Fruit fly (Drosophila melanogaster) whole organism, embryonic: ENCODE results near the gene CG10804.

ENCODE experiments used
- Blimp-1 ChIP-seq: fragments of 200-800 bp; sonication (Bioruptor generic); optimal IDR thresholded peaks from 3 replicates; lab custom pipeline; 2018; ENCODE audit warnings: missing biosample characterization, missing genetic modification characterization, mild to moderate bottlenecking, moderate library complexity, missing genetic modification reagents
- CG10543 ChIP-seq: fragments of 200-800 bp; sonication (Bioruptor generic); optimal IDR thresholded peaks from 3 replicates; lab custom pipeline; 2017; ENCODE audit warnings: missing biosample characterization, mild to moderate bottlenecking, missing genetic modification characterization, moderate library complexity
- CG11504 ChIP-seq: fragments of 200-800 bp; sonication (Bioruptor generic); optimal IDR thresholded peaks from 3 replicates; lab custom pipeline; 2019; ENCODE audit warnings: missing biosample characterization, mild to moderate bottlenecking, missing genetic modification characterization, moderate library complexity
- CG11723 ChIP-seq: fragments of 200-800 bp; sonication (Bioruptor generic); optimal IDR thresholded peaks from 2 replicates; lab custom pipeline; 2017; ENCODE audit warnings: missing biosample characterization, mild to moderate bottlenecking, missing genetic modification characterization
- CG12769 ChIP-seq: fragments of 200-800 bp; sonication (Bioruptor generic); optimal IDR thresholded peaks from 2 replicates; lab custom pipeline; 2019; ENCODE audit warnings: missing biosample characterization, mild to moderate bottlenecking, missing genetic modification characterization, moderate library complexity
- CG12942 ChIP-seq: fragments of 200-800 bp; sonication (Bioruptor generic); optimal IDR thresholded peaks from 3 replicates; lab custom pipeline; 2016; ENCODE audit warnings: missing biosample characterization, missing genetic modification characterization
- CG14667 ChIP-seq: fragments of 200-800 bp; sonication (Bioruptor generic); IDR thresholded peaks from 2 replicates; pipeline ENCODE4 v1.3.6; 2022; ENCODE audit warnings: missing biosample characterization, missing genetic modification characterization
- CG17829 ChIP-seq: fragments of 200-800 bp; optimal IDR thresholded peaks from 2 replicates; lab custom pipeline; 2019; ENCODE audit warnings: missing biosample characterization, mild to moderate bottlenecking, missing genetic modification characterization, moderate library complexity
- CG2678 ChIP-seq: fragments of 200-800 bp; sonication (Bioruptor generic); optimal IDR thresholded peaks from 3 replicates; lab custom pipeline; 2019; ENCODE audit warnings: missing biosample characterization, mild to moderate bottlenecking, missing genetic modification characterization, moderate library complexity
- CG30403 ChIP-seq: fragments of 200-800 bp; sonication (Bioruptor generic); optimal IDR thresholded peaks from 3 replicates; lab custom pipeline; 2016; ENCODE audit warnings: missing biosample characterization, missing genetic modification characterization
- CG34376 ChIP-seq: fragments of 200-800 bp; sonication (Bioruptor generic); optimal IDR thresholded peaks from 2 replicates; lab custom pipeline; 2018; ENCODE audit warnings: missing biosample characterization, mild to moderate bottlenecking, missing genetic modification characterization
- CG6272 ChIP-seq: fragments of 200-800 bp; sonication (Bioruptor generic); IDR thresholded peaks from 2 replicates; pipeline ENCODE4 v1.3.6; 2022; ENCODE audit warnings: missing biosample characterization, missing genetic modification characterization
- CG7987 ChIP-seq: fragments of 200-800 bp; sonication (Bioruptor generic); optimal IDR thresholded peaks from 2 replicates; lab custom pipeline; 2018; ENCODE audit warnings: missing biosample characterization, mild to moderate bottlenecking, missing genetic modification characterization, moderate library complexity
- CG8290 ChIP-seq, 3 experiments: fragments of 200-800 bp; sonication (Bioruptor generic); optimal IDR thresholded peaks; 2 replicates each; lab custom pipeline; 2016 to 2019; ENCODE audit warnings: missing biosample characterization in 3 of 3, missing genetic modification characterization in 3 of 3, mild to moderate bottlenecking in 2 of 3, moderate library complexity in 1 of 3
- D19B ChIP-seq: fragments of 200-800 bp; sonication (Bioruptor generic); optimal IDR thresholded peaks from 2 replicates; lab custom pipeline; 2017; ENCODE audit warnings: missing biosample characterization, mild to moderate bottlenecking, missing genetic modification characterization
- Dbx ChIP-seq: fragments of 200-800 bp; sonication (Bioruptor generic); IDR thresholded peaks from 3 replicates; pipeline ENCODE4 v1.3.6; 2022; ENCODE audit warnings: missing biosample characterization, missing genetic modification characterization
- Deaf1 ChIP-seq: fragments of 200-800 bp; optimal IDR thresholded peaks from 3 replicates; lab custom pipeline; 2019; ENCODE audit warnings: missing biosample characterization, mild to moderate bottlenecking, missing genetic modification characterization, moderate library complexity
- E2f2 ChIP-seq: fragments of 200-800 bp; sonication (Bioruptor generic); IDR thresholded peaks from 2 replicates; pipeline ENCODE4 v1.3.6; 2022; ENCODE audit warnings: missing biosample characterization, missing genetic modification characterization
- Ets65A ChIP-seq: fragments of 200-800 bp; sonication (Bioruptor generic); peaks from one replicate; lab custom pipeline; 2016; ENCODE audit warnings: missing biosample characterization, missing genetic modification characterization
- Hmr ChIP-seq: fragments of 200-800 bp; sonication (Bioruptor generic); optimal IDR thresholded peaks from 3 replicates; lab custom pipeline; 2017; ENCODE audit warnings: mild to moderate bottlenecking, missing biosample characterization, missing genetic modification reagents, missing genetic modification characterization
- Med ChIP-seq: fragments of 200-800 bp; sonication (Bioruptor generic); peaks from one replicate; lab custom pipeline; 2016; ENCODE audit warnings: missing biosample characterization, missing genetic modification characterization, mild to moderate bottlenecking, inconsistent platforms, moderate library complexity
- Meics ChIP-seq: fragments of 200-800 bp; sonication (Bioruptor generic); optimal IDR thresholded peaks from 2 replicates; lab custom pipeline; 2017; ENCODE audit warnings: missing biosample characterization, mild to moderate bottlenecking, missing genetic modification characterization
- NC2α ChIP-seq: fragments of 200-800 bp; sonication (Bioruptor generic); optimal IDR thresholded peaks from 2 replicates; lab custom pipeline; 2016; ENCODE audit warnings: missing biosample characterization, missing genetic modification characterization
- Pdp1 ChIP-seq, 2 experiments: fragments of 200-800 bp; sonication (Bioruptor generic); optimal IDR thresholded peaks; 3 replicates each; lab custom pipeline; 2016; ENCODE audit warnings: missing biosample characterization in 2 of 2, missing genetic modification characterization in 2 of 2, mild to moderate bottlenecking in 1 of 2, moderate library complexity in 1 of 2
- bcd ChIP-seq: fragments of 200-800 bp; sonication (Bioruptor generic); optimal IDR thresholded peaks from 2 replicates; lab custom pipeline; 2017; ENCODE audit warnings: missing biosample characterization, mild to moderate bottlenecking, missing genetic modification characterization
- cg ChIP-seq: fragments of 200-800 bp; sonication (Bioruptor generic); optimal IDR thresholded peaks from 3 replicates; lab custom pipeline; 2019; ENCODE audit warnings: missing biosample characterization, mild to moderate bottlenecking, missing genetic modification characterization, moderate library complexity
- chinmo ChIP-seq: fragments of 200-800 bp; sonication (Bioruptor generic); IDR thresholded peaks from 4 replicates; pipeline ENCODE4 v1.3.6; 2022; ENCODE audit warnings: missing biosample characterization, missing genetic modification characterization; ENCODE audit not compliant: partially characterized antibody
- crol ChIP-seq: fragments of 200-800 bp; sonication (Bioruptor generic); IDR thresholded peaks from 2 replicates; pipeline ENCODE4 v1.3.6; 2022; ENCODE audit warnings: missing biosample characterization, missing genetic modification characterization
- crp ChIP-seq, 2 experiments: fragments of 200-800 bp; sonication (Bioruptor generic); optimal IDR thresholded peaks; 2 replicates in 1 of 2; 3 replicates in 1 of 2; lab custom pipeline; 2017; ENCODE audit warnings: missing biosample characterization in 2 of 2, missing genetic modification characterization in 2 of 2, mild to moderate bottlenecking in 1 of 2, moderate library complexity in 1 of 2
- cwo ChIP-seq: fragments of 200-800 bp; sonication (Bioruptor generic); optimal IDR thresholded peaks from 3 replicates; lab custom pipeline; 2017; ENCODE audit warnings: missing biosample characterization, missing genetic modification characterization, mild to moderate bottlenecking, moderate library complexity, missing genetic modification reagents
- dysf ChIP-seq: fragments of 200-800 bp; sonication (Bioruptor generic); IDR thresholded peaks from 3 replicates; pipeline ENCODE4 v1.3.6; 2022; ENCODE audit warnings: missing biosample characterization, missing genetic modification characterization
- exex ChIP-seq: fragments of 200-800 bp; sonication (Bioruptor generic); optimal IDR thresholded peaks from 4 replicates; lab custom pipeline; 2018; ENCODE audit warnings: missing biosample characterization, mild to moderate bottlenecking, missing genetic modification characterization, moderate library complexity
- fd3F ChIP-seq: fragments of 200-800 bp; sonication (Bioruptor generic); optimal IDR thresholded peaks from 2 replicates; lab custom pipeline; 2018; ENCODE audit warnings: missing biosample characterization, mild to moderate bottlenecking, missing genetic modification characterization, moderate library complexity
- gem ChIP-seq: fragments of 200-800 bp; sonication (Bioruptor generic); optimal IDR thresholded peaks from 2 replicates; lab custom pipeline; 2019; ENCODE audit warnings: missing biosample characterization, mild to moderate bottlenecking, missing genetic modification characterization, moderate library complexity
- grau ChIP-seq: fragments of 200-800 bp; optimal IDR thresholded peaks from 3 replicates; lab custom pipeline; 2019; ENCODE audit warnings: missing biosample characterization, mild to moderate bottlenecking, missing genetic modification characterization, moderate library complexity
- grn ChIP-seq: fragments of 200-800 bp; sonication (Bioruptor generic); optimal IDR thresholded peaks from 3 replicates; lab custom pipeline; 2017; ENCODE audit warnings: missing biosample characterization, missing genetic modification characterization
- mirr ChIP-seq: fragments of 200-800 bp; sonication (Bioruptor generic); optimal IDR thresholded peaks from 3 replicates; lab custom pipeline; 2018; ENCODE audit warnings: missing biosample characterization, mild to moderate bottlenecking, missing genetic modification characterization
- row ChIP-seq: fragments of 200-800 bp; sonication (Bioruptor generic); IDR thresholded peaks from 3 replicates; pipeline ENCODE4 v1.3.6; 2022; ENCODE audit warnings: missing biosample characterization, missing genetic modification characterization
- sd ChIP-seq: fragments of 200-800 bp; sonication (Bioruptor generic); optimal IDR thresholded peaks from 3 replicates; lab custom pipeline; 2018; ENCODE audit warnings: missing biosample characterization, mild to moderate bottlenecking, missing genetic modification characterization, moderate library complexity
- sens ChIP-seq: fragments of 200-800 bp; sonication (Bioruptor generic); peaks from one replicate; lab custom pipeline; 2016; ENCODE audit warnings: missing biosample characterization, missing genetic modification characterization
- slbo ChIP-seq: fragments of 200-800 bp; sonication (Bioruptor generic); IDR thresholded peaks from 2 replicates; pipeline ENCODE4 v1.3.6; 2022; ENCODE audit warnings: missing biosample characterization, missing genetic modification characterization
- sr ChIP-seq: fragments of 200-800 bp; sonication (Bioruptor generic); IDR thresholded peaks from 3 replicates; pipeline ENCODE4 v1.3.6; 2022; ENCODE audit warnings: missing biosample characterization, missing genetic modification characterization
- stwl ChIP-seq: fragments of 200-800 bp; sonication (Bioruptor generic); optimal IDR thresholded peaks from 3 replicates; lab custom pipeline; 2018; ENCODE audit warnings: missing biosample characterization, mild to moderate bottlenecking, missing genetic modification characterization, moderate library complexity
- sug ChIP-seq: fragments of 200-800 bp; optimal IDR thresholded peaks from 2 replicates; lab custom pipeline; 2019; ENCODE audit warnings: missing biosample characterization, mild to moderate bottlenecking, missing genetic modification characterization, moderate library complexity
- unc-4 ChIP-seq: fragments of 200-800 bp; sonication (Bioruptor generic); IDR thresholded peaks from 2 replicates; pipeline ENCODE4 v1.3.6; 2022; ENCODE audit warnings: missing biosample characterization, missing genetic modification characterization; ENCODE audit not compliant: partially characterized antibody
- zfh1 ChIP-seq: fragments of 200-800 bp; sonication (Bioruptor generic); IDR thresholded peaks from 3 replicates; pipeline ENCODE4 v1.3.6; 2022; ENCODE audit warnings: missing biosample characterization, missing genetic modification characterization

CG10804 gene

DNA sequence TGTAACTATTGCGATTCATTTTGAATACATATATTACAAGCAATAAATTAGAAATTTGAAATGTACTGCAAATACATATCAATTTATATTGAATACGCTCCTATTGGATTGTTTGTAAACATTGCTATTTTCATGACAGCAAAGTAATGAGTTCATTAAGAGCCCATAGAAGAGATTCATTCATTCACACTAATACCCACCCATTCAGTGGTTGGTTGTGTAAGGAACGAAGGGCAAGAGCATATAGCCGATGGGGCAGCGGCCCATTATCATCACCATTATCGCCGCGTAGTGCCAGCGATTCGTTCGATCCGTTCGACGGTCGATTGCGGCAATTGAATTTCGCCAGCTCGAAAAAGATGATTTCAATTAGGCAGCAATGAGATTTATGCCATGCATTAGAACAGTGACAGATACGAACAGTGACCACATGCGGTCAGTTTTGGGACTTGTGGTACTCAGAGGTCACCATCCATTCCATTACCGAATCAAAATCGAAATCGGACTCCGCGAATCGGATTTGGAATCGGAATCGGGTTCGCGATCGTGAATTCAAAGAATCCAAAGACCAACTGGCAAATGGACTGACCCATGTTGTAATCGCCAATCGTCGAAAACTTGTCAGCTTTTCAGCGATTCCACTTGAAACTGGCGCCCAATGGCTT lies 39.4 kb downstream of the CG10804 start:
- peak; percentile 20 for TF ChIP-seq mirr
- TF ChIP-seq D19B (GFP tag; lab: Kevin White, UChicago) = peak; percentile 28
- TF ChIP-seq Deaf1 = peak; percentile 6
- TF ChIP-seq Med = peak; percentile 25
- TF ChIP-seq row (GFP tag; lab: Robert Waterston, UW) = 0 out of 3 replicates have a peak, but pooled peaks have one; percentile 25
- TF ChIP-seq grn (GFP tag; lab: Kevin White, UChicago) = peak; percentile 10
- no peak for TF ChIP-seq Meics (GFP tag; lab: Kevin White, UChicago)
- TF ChIP-seq grau (tag; lab: Kevin White, UChicago) = peak; percentile 20
- peak; percentile 49 for TF ChIP-seq slbo (GFP tag; lab: Robert Waterston, UW)
- no peak for TF ChIP-seq stwl
- peak; percentile 41 for TF ChIP-seq CG10543 (GFP tag; lab: Kevin White, UChicago)
- TF ChIP-seq CG34376 (GFP tag; lab: Kevin White, UChicago) = peak; percentile 74
- peak; percentile 42 for TF ChIP-seq exex
- TF ChIP-seq CG8290 (GFP tag; optimal IDR thresholded peaks at IDR 0.05; lab: Kevin White, UChicago) = no peak
- TF ChIP-seq CG8290 (tag; optimal IDR thresholded peaks at IDR 0.05; lab: Kevin White, UChicago) = peak in 1 of 2 experiments; percentile 5
- TF ChIP-seq sens = peak; percentile 6
- TF ChIP-seq CG7987 (GFP tag; lab: Kevin White, UChicago) = peak; percentile 30
- peak; percentile 69 for TF ChIP-seq sug
- TF ChIP-seq Pdp1 (GFP tag; optimal IDR thresholded peaks at IDR 0.05; lab: Kevin White, UChicago) = peak in 1 of 2 experiments; percentile 92
- TF ChIP-seq CG11504 (tag; lab: Kevin White, UChicago) = peak; percentile 11
- no peak for TF ChIP-seq sd (tag; lab: Kevin White, UChicago)
- TF ChIP-seq CG2678 (tag; lab: Kevin White, UChicago) = peak; percentile 22
- TF ChIP-seq CG30403 (GFP tag; lab: Kevin White, UChicago) = peak; percentile 15
- TF ChIP-seq bcd (GFP tag; lab: Kevin White, UChicago) = no peak
- TF ChIP-seq Blimp-1 = no peak
- peak; percentile 23 for TF ChIP-seq gem (tag; lab: Kevin White, UChicago)

dm6 chrX:3440506-3440905 lies 41.6 kb downstream of the CG10804 start:
- TF ChIP-seq zfh1 (GFP tag; lab: Robert Waterston, UW) (no peak), Ets65A (peak; percentile 53), CG17829 (tag; lab: Kevin White, UChicago) (no peak), cwo (GFP tag; lab: Kevin White, UChicago) (peak; percentile 83), CG7987 (GFP tag; lab: Kevin White, UChicago) (peak; percentile 92), CG12769 (peak; percentile 41), crp (GFP tag; optimal IDR thresholded peaks at IDR 0.05; lab: Kevin White, UChicago) (no peak), Dbx (GFP tag; lab: Robert Waterston, UW) (0 out of 3 replicates have a peak, but pooled peaks have one; percentile 9), E2f2 (GFP tag; lab: Robert Waterston, UW) (no peak), sug (peak; percentile 39), chinmo (GFP tag; lab: Robert Waterston, UW) (0 out of 4 replicates have a peak, but pooled peaks have one; percentile 65), Hmr (GFP tag; lab: Kevin White, UChicago) (no peak), CG11723 (GFP tag; lab: Kevin White, UChicago) (no peak), CG8290 (GFP tag; optimal IDR thresholded peaks at IDR 0.05; lab: Kevin White, UChicago) (no peak), CG8290 (tag; optimal IDR thresholded peaks at IDR 0.05; lab: Kevin White, UChicago) (peak in 1 of 2 experiments; percentile 43), unc-4 (no peak), CG14667 (GFP tag; lab: Robert Waterston, UW) (no peak), sr (GFP tag; lab: Robert Waterston, UW) (peak; percentile 82), CG10543 (GFP tag; lab: Kevin White, UChicago) (peak; percentile 27), Pdp1 (GFP tag; optimal IDR thresholded peaks at IDR 0.05; lab: Kevin White, UChicago) (peak in 1 of 2 experiments; percentile 3), CG11504 (tag; lab: Kevin White, UChicago) (peak; percentile 1), crol (peak; percentile 71), CG12942 (GFP tag; lab: Kevin White, UChicago) (no peak), fd3F (GFP tag; lab: Kevin White, UChicago) (no peak), mirr (peak; percentile 19), NC2α (GFP tag; lab: Kevin White, UChicago) (no peak), dysf (GFP tag; lab: Robert Waterston, UW) (0 out of 3 replicates have a peak, but pooled peaks have one; percentile 8), CG6272 (GFP tag; lab: Robert Waterston, UW) (no peak), cg (GFP tag; lab: Kevin White, UChicago) (no peak)
